Worm (Caenorhabditis elegans): ENCODE data around the gene acds-10.

- TF ChIP-seq him-1 (tag; optimal IDR thresholded peaks at IDR 0.05) (no peak), W03F9.2 (tag; optimal IDR thresholded peaks at IDR 0.05) (no peak), dao-5 (tag; optimal IDR thresholded peaks at IDR 0.05) (no peak)
Measured at ce11 chrV:5785372-5785771, 37.8 kb downstream of the acds-10 start, which contains the start of gene F44E7.7.

All from whole organism, L4/young adult.